Worm (Caenorhabditis elegans): ENCODE results near the gene ptr-4.

DNA sequence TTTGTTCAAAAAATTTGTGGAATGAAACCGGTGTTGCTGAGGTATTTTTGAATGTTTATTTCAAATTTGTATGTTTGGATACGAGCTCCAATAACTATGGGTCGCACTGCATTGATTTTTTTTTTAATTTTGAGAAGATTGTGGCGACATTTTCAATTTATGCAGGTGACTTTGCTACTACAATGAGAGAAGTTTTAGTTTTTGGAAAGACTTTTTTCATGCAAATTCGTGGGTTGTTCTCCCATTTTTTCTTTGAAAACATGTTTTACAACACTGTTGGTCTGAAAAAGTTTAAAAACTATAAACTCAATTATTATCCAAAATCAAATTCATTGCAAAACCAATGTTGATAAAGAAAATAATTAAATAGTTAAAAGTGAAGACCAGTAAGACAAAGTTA, 22.9 kb upstream of the ptr-4 start:
- TF ChIP-seq flt-1 (GFP tag; IDR thresholded peaks at IDR 0.05) (no peak), ama-1 (optimal IDR thresholded peaks at IDR 0.05) (no peak), tbx-11 (GFP tag; IDR thresholded peaks at IDR 0.05) (no peak), pes-1 (GFP tag; IDR thresholded peaks at IDR 0.05) (no peak), hmbx-1 (tag; optimal IDR thresholded peaks at IDR 0.05) (no peak), sea-1 (GFP tag; conservative IDR thresholded peaks at IDR 0.05) (no peak), ceh-36 (tag; optimal IDR thresholded peaks at IDR 0.05) (no peak), F13C5.2 (tag; optimal IDR thresholded peaks at IDR 0.05) (no peak), tbx-37 (GFP tag; conservative IDR thresholded peaks at IDR 0.05) (no peak), ceh-13 (GFP tag; optimal IDR thresholded peaks at IDR 0.05) (no peak)

All from whole organism, early embryonic.